Worm (Caenorhabditis elegans) whole organism, L4 larva: ENCODE results near the gene tpp-2.

ENCODE experiments used
- D1046.2 ChIP-seq: fragments of 200-800 bp; sonication (Bioruptor generic); IDR thresholded peaks from 2 replicates; pipeline ENCODE4 v1.3.6; 2022; ENCODE audit warnings: missing genetic modification characterization, missing compliant biosample characterization
- F26F4.8 ChIP-seq: fragments of 200-800 bp; sonication (Bioruptor generic); conservative IDR thresholded peaks from 2 replicates; pipeline ENCODE4 v1.3.6; 2022; ENCODE audit warnings: missing genetic modification characterization, missing compliant biosample characterization
- R02D3.7 ChIP-seq: fragments of 150-350 bp; sonication (generic microtip); optimal IDR thresholded peaks from 3 replicates; lab custom pipeline; 2014; ENCODE audit warnings: missing biosample characterization, missing genetic modification characterization
- T20F7.1 ChIP-seq: fragments of 200-800 bp; sonication (Bioruptor generic); optimal IDR thresholded peaks from 2 replicates; lab custom pipeline; 2018; ENCODE audit warnings: mild to moderate bottlenecking, missing genetic modification characterization, missing compliant biosample characterization
- ZK337.2 ChIP-seq: fragments of 200-800 bp; sonication (Bioruptor generic); IDR thresholded peaks from 2 replicates; pipeline ENCODE4 v1.3.6; 2022; ENCODE audit warnings: missing genetic modification reagents, missing genetic modification characterization, missing compliant biosample characterization
- ama-1 ChIP-seq: fragments of 150-350 bp; optimal IDR thresholded peaks from 2 replicates; lab custom pipeline; 2014; ENCODE audit warnings: inconsistent platforms, mixed read lengths
- attf-4 ChIP-seq: sonication (generic microtip); optimal IDR thresholded peaks from 3 replicates; lab custom pipeline; 2017; ENCODE audit warnings: missing biosample characterization, missing genetic modification characterization
- ceh-20 ChIP-seq: fragments of 200-800 bp; sonication (Bioruptor generic); IDR thresholded peaks from 2 replicates; pipeline ENCODE4 v1.3.6; 2022; ENCODE audit warnings: missing genetic modification reagents, missing genetic modification characterization, missing compliant biosample characterization
- ces-1 ChIP-seq: fragments of 150-350 bp; sonication (generic microtip); optimal IDR thresholded peaks from 4 replicates; lab custom pipeline; 2014; ENCODE audit warnings: missing biosample characterization, missing genetic modification reagents, missing genetic modification characterization
- ctbp-1 ChIP-seq: fragments of 200-800 bp; sonication (Bioruptor generic); IDR thresholded peaks from 2 replicates; pipeline ENCODE4 v1.3.6; 2022; ENCODE audit warnings: missing genetic modification reagents, missing genetic modification characterization, missing compliant biosample characterization
- daf-12 ChIP-seq: fragments of 150-350 bp; optimal IDR thresholded peaks from 2 replicates; lab custom pipeline; 2014; ENCODE audit warnings: missing biosample characterization, missing genetic modification reagents, missing genetic modification characterization
- daf-16 ChIP-seq, 3 experiments: sonication (generic microtip); optimal IDR thresholded peaks; 2 replicates each; lab custom pipeline; 2016 to 2017; ENCODE audit warnings: missing genetic modification characterization in 3 of 3, missing genetic modification reagents in 3 of 3, mild to moderate bottlenecking in 2 of 3, missing compliant biosample characterization in 2 of 3, missing biosample characterization in 1 of 3, moderate library complexity in 1 of 3
- daf-8 ChIP-seq: fragments of 200-800 bp; sonication (Bioruptor generic); IDR thresholded peaks from 2 replicates; pipeline ENCODE4 v1.3.6; 2022; ENCODE audit warnings: missing genetic modification characterization, missing compliant biosample characterization
- dmd-6 ChIP-seq: fragments of 200-800 bp; sonication (Bioruptor generic); IDR thresholded peaks from 2 replicates; pipeline ENCODE4 v1.3.6; 2022; ENCODE audit warnings: missing genetic modification reagents, missing genetic modification characterization, missing compliant biosample characterization
- dmd-8 ChIP-seq: fragments of 200-800 bp; sonication (Bioruptor generic); IDR thresholded peaks from 2 replicates; pipeline ENCODE4 v1.3.6; 2022; ENCODE audit warnings: missing genetic modification characterization, missing compliant biosample characterization
- dpl-1 ChIP-seq: fragments of 150-350 bp; optimal IDR thresholded peaks from 2 replicates; lab custom pipeline; 2014; ENCODE audit warnings: missing biosample characterization, missing genetic modification reagents, missing genetic modification characterization
- dve-1 ChIP-seq: sonication (generic microtip); optimal IDR thresholded peaks from 2 replicates; lab custom pipeline; 2017; ENCODE audit warnings: antibody characterized with exemption, mild to moderate bottlenecking, missing genetic modification characterization, missing compliant biosample characterization; ENCODE audit not compliant: insufficient read depth
- egl-43 ChIP-seq: fragments of 200-800 bp; sonication (Bioruptor generic); IDR thresholded peaks from 2 replicates; pipeline ENCODE4 v1.3.6; 2022; ENCODE audit warnings: missing genetic modification reagents, missing genetic modification characterization, missing compliant biosample characterization
- fos-1 ChIP-seq: fragments of 150-350 bp; optimal IDR thresholded peaks from 2 replicates; lab custom pipeline; 2014; ENCODE audit warnings: missing biosample characterization, missing genetic modification characterization
- gei-8 ChIP-seq: fragments of 200-800 bp; sonication (Bioruptor generic); optimal IDR thresholded peaks from 2 replicates; lab custom pipeline; 2018; ENCODE audit warnings: mild to moderate bottlenecking, missing genetic modification characterization, missing compliant biosample characterization
- jun-1 ChIP-seq: fragments of 150-350 bp; optimal IDR thresholded peaks from 2 replicates; lab custom pipeline; 2014; ENCODE audit warnings: missing biosample characterization, missing genetic modification reagents, missing genetic modification characterization
- lim-7 ChIP-seq: fragments of 200-800 bp; sonication (Bioruptor generic); IDR thresholded peaks from 2 replicates; pipeline ENCODE4 v1.3.6; 2022; ENCODE audit warnings: missing genetic modification characterization, missing compliant biosample characterization
- lin-1 ChIP-seq: fragments of 200-800 bp; sonication (Bioruptor generic); IDR thresholded peaks from 2 replicates; pipeline ENCODE4 v1.3.6; 2022; ENCODE audit warnings: missing genetic modification reagents, missing genetic modification characterization, missing compliant biosample characterization
- lin-15B ChIP-seq: fragments of 150-350 bp; sonication (generic microtip); optimal IDR thresholded peaks from 3 replicates; lab custom pipeline; 2014; ENCODE audit warnings: missing biosample characterization, missing genetic modification characterization
- madf-5 ChIP-seq, 2 experiments: fragments of 200-800 bp; sonication (Bioruptor generic); IDR thresholded peaks; 2 replicates each; pipeline ENCODE4 v1.3.6; 2022; ENCODE audit warnings: missing compliant biosample characterization in 2 of 2, missing genetic modification characterization in 2 of 2
- madf-9 ChIP-seq: fragments of 200-800 bp; sonication (Bioruptor generic); conservative IDR thresholded peaks from 2 replicates; pipeline ENCODE4 v1.3.6; 2022; ENCODE audit warnings: missing genetic modification reagents, missing genetic modification characterization, missing compliant biosample characterization
- mep-1 ChIP-seq: fragments of 150-350 bp; sonication (generic microtip); optimal IDR thresholded peaks from 3 replicates; lab custom pipeline; 2014; ENCODE audit warnings: missing biosample characterization, missing genetic modification characterization
- mes-2 ChIP-seq: sonication (generic microtip); optimal IDR thresholded peaks from 2 replicates; lab custom pipeline; 2016; ENCODE audit warnings: missing genotype, mild to moderate bottlenecking, missing genetic modification characterization, missing compliant biosample characterization; ENCODE audit not compliant: poor library complexity, severe bottlenecking
- mxl-3 ChIP-seq: fragments of 200-800 bp; sonication (Bioruptor generic); optimal IDR thresholded peaks from 2 replicates; lab custom pipeline; 2018; ENCODE audit warnings: mild to moderate bottlenecking, missing genetic modification characterization, missing compliant biosample characterization
- nhr-237 ChIP-seq: sonication (generic microtip); optimal IDR thresholded peaks from 2 replicates; lab custom pipeline; 2017; ENCODE audit warnings: missing biosample characterization, missing genetic modification characterization
- nhr-25 ChIP-seq: sonication (generic microtip); optimal IDR thresholded peaks from 2 replicates; lab custom pipeline; 2017; ENCODE audit warnings: missing genetic modification characterization, mild to moderate bottlenecking, missing compliant biosample characterization, antibody characterized with exemption, moderate library complexity, borderline replicate concordance; ENCODE audit not compliant: insufficient read depth
- nhr-28 ChIP-seq: fragments of 150-350 bp; optimal IDR thresholded peaks from 2 replicates; lab custom pipeline; 2014; ENCODE audit warnings: missing biosample characterization, missing genetic modification characterization
- nhr-41 ChIP-seq: fragments of 200-800 bp; sonication (Bioruptor generic); IDR thresholded peaks from 2 replicates; pipeline ENCODE4 v1.3.6; 2022; ENCODE audit warnings: missing genetic modification reagents, missing genetic modification characterization, missing compliant biosample characterization
- nhr-42 ChIP-seq: fragments of 200-800 bp; sonication (Bioruptor generic); IDR thresholded peaks from 2 replicates; pipeline ENCODE4 v1.3.6; 2022; ENCODE audit warnings: missing genetic modification characterization, missing compliant biosample characterization
- saeg-2 ChIP-seq: fragments of 200-800 bp; sonication (Bioruptor generic); IDR thresholded peaks from 2 replicates; pipeline ENCODE4 v1.3.6; 2022; ENCODE audit warnings: missing genetic modification reagents, missing genetic modification characterization, missing compliant biosample characterization
- snpc-1.2 ChIP-seq: fragments of 200-800 bp; sonication (Bioruptor generic); IDR thresholded peaks from 2 replicates; pipeline ENCODE4 v1.3.6; 2022; ENCODE audit warnings: missing genetic modification reagents, missing genetic modification characterization, missing compliant biosample characterization
- spr-1 ChIP-seq: sonication (generic microtip); optimal IDR thresholded peaks from 2 replicates; lab custom pipeline; 2016; ENCODE audit warnings: mild to moderate bottlenecking, missing genetic modification characterization, missing compliant biosample characterization
- spr-3 ChIP-seq: fragments of 200-800 bp; sonication (Bioruptor generic); optimal IDR thresholded peaks from 2 replicates; lab custom pipeline; 2018; ENCODE audit warnings: mild to moderate bottlenecking, missing genetic modification characterization, missing compliant biosample characterization
- tag-97 ChIP-seq: fragments of 200-800 bp; sonication (Bioruptor generic); IDR thresholded peaks from 2 replicates; pipeline ENCODE4 v1.3.6; 2022; ENCODE audit warnings: missing genetic modification characterization, missing compliant biosample characterization
- tra-1 ChIP-seq: fragments of 200-800 bp; sonication (Bioruptor generic); IDR thresholded peaks from 2 replicates; pipeline ENCODE4 v1.3.6; 2022; ENCODE audit warnings: missing genetic modification reagents, missing genetic modification characterization, missing compliant biosample characterization
- unc-39 ChIP-seq: sonication (generic microtip); optimal IDR thresholded peaks from 2 replicates; lab custom pipeline; 2017; ENCODE audit warnings: missing biosample characterization, missing genetic modification characterization
- zag-1 ChIP-seq: fragments of 150-350 bp; optimal IDR thresholded peaks from 2 replicates; lab custom pipeline; 2014; ENCODE audit warnings: missing biosample characterization, missing genetic modification characterization
- zfp-2 ChIP-seq: sonication (generic microtip); optimal IDR thresholded peaks from 2 replicates; lab custom pipeline; 2016; ENCODE audit warnings: mild to moderate bottlenecking, missing genetic modification characterization, missing compliant biosample characterization
- zip-11 ChIP-seq: fragments of 200-800 bp; sonication (Bioruptor generic); IDR thresholded peaks from 2 replicates; pipeline ENCODE4 v1.3.6; 2022; ENCODE audit warnings: missing genetic modification characterization, missing compliant biosample characterization
- ztf-11 ChIP-seq: fragments of 150-350 bp; optimal IDR thresholded peaks from 2 replicates; lab custom pipeline; 2014; ENCODE audit warnings: missing biosample characterization, missing genetic modification characterization
- ztf-7 ChIP-seq: fragments of 150-350 bp; optimal IDR thresholded peaks from 2 replicates; lab custom pipeline; 2014; ENCODE audit warnings: missing biosample characterization, missing genetic modification characterization

tpp-2 gene

ce11 chrII:6122641-6123424 is 25.4 kb upstream of the tpp-2 start (continued):
- no peak for TF ChIP-seq tra-1 (GFP tag; lab: Robert Waterston, UW)
- TF ChIP-seq fos-1 (tag; lab: Kevin White, UChicago), result no peak
- TF ChIP-seq dpl-1 (GFP tag; lab: Kevin White, UChicago), result peak; percentile 13
- no peak for TF ChIP-seq jun-1 (tag; lab: Kevin White, UChicago)
- no peak for TF ChIP-seq F26F4.8 (GFP tag; lab: Robert Waterston, UW)
- no peak for TF ChIP-seq snpc-1.2 (GFP tag; lab: Robert Waterston, UW)
- no peak for TF ChIP-seq ces-1 (GFP tag; lab: Kevin White, UChicago)
- no peak for TF ChIP-seq nhr-237 (tag; lab: Kevin White, UChicago)
- TF ChIP-seq ama-1 (lab: Kevin White, UChicago), result no peak
- TF ChIP-seq T20F7.1, result no peak
- TF ChIP-seq ctbp-1 (GFP tag; lab: Robert Waterston, UW), result no peak
- no peak for TF ChIP-seq spr-1 (tag; lab: Kevin White, UChicago)
- no peak for TF ChIP-seq ZK337.2 (GFP tag; lab: Robert Waterston, UW)
- TF ChIP-seq egl-43 (GFP tag; lab: Robert Waterston, UW), result no peak
- no peak for TF ChIP-seq ceh-20 (GFP tag; lab: Robert Waterston, UW)
- no peak for TF ChIP-seq zip-11 (GFP tag; lab: Robert Waterston, UW)
- TF ChIP-seq unc-39 (tag; lab: Kevin White, UChicago), result no peak
- TF ChIP-seq nhr-42, result no peak
- TF ChIP-seq daf-8 (GFP tag; lab: Robert Waterston, UW), result no peak
- no peak for TF ChIP-seq daf-12 (tag; lab: Kevin White, UChicago)
- no peak for TF ChIP-seq mep-1
- no peak for TF ChIP-seq ztf-11
- TF ChIP-seq madf-5 (GFP tag; IDR thresholded peaks at IDR 0.05; lab: Robert Waterston, UW), result no peak
- no peak for TF ChIP-seq attf-4 (tag; lab: Kevin White, UChicago)

DNA sequence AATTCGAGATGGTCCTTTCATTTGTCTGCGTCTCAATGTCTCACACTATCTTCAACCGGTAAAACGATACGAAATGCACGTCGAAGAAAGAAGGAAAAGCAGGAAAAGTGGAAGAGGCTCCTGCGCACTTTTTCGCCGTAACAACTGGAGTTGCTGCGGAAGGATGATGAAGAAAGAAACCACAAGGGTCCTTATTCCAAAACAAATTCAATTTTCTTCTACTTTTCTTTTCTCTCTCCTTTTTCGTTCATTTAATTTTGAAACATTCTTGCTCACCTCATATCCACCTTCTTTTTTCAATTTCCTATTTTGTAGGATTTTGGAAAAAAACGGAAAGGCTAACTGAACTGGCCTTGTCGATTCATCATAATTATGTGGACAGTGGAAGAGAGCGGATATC is 23.2 kb upstream of the tpp-2 start:
- TF ChIP-seq nhr-28 (tag; lab: Kevin White, UChicago) (no peak), ctbp-1 (GFP tag; lab: Robert Waterston, UW) (no peak), zag-1 (tag; lab: Kevin White, UChicago) (no peak), ceh-20 (GFP tag; lab: Robert Waterston, UW) (no peak), spr-3 (GFP tag; lab: Kevin White, UChicago) (no peak), R02D3.7 (tag; lab: Kevin White, UChicago) (no peak), nhr-25 (tag; lab: Kevin White, UChicago) (no peak), tag-97 (GFP tag; lab: Robert Waterston, UW) (no peak), nhr-41 (no peak), dmd-8 (GFP tag; lab: Robert Waterston, UW) (no peak), daf-12 (tag; lab: Kevin White, UChicago) (no peak), dve-1 (tag; lab: Kevin White, UChicago) (no peak), ztf-7 (tag; lab: Kevin White, UChicago) (no peak), madf-9 (GFP tag; lab: Robert Waterston, UW) (no peak)

DNA sequence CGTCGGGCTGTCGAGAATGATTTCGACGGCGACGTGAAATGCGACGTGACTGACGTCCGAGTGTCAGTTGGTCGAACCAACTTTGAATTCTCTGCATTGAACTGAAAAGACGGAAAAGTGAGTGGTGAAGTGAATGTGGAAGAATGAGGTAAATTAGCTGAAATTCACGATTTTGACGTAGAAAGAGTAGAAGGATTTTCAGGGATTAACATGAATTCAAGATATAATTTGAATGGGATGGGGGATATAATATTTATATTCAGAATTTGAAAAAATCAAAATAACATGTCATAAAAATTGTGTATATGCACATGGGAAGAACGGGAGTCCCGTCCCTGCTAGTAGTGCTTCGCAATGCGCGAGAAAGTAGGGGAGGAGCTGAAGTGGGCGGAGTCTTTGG is 20.8 kb upstream of the tpp-2 start, which contains the start of gene C29H12.6:
TSS of gene C29H12.6 (minus strand) at position 101 of the 400 bp plus-strand sequence.
- TF ChIP-seq nhr-41 (no peak), ztf-11 (no peak), mes-2 (tag; lab: Kevin White, UChicago) (no peak), R02D3.7 (tag; lab: Kevin White, UChicago) (no peak), daf-16 (GFP tag; optimal IDR thresholded peaks at IDR 0.05; lab: Kevin White, UChicago) (no peak), daf-16 (tag; optimal IDR thresholded peaks at IDR 0.05; lab: Kevin White, UChicago) (no peak), gei-8 (GFP tag; lab: Kevin White, UChicago) (no peak), lin-1 (GFP tag; lab: Robert Waterston, UW) (no peak), egl-43 (GFP tag; lab: Robert Waterston, UW) (no peak), dmd-8 (GFP tag; lab: Robert Waterston, UW) (no peak), zfp-2 (no peak), lim-7 (no peak), mxl-3 (GFP tag; lab: Kevin White, UChicago) (no peak), madf-5 (GFP tag; IDR thresholded peaks at IDR 0.05; lab: Robert Waterston, UW) (no peak), D1046.2 (GFP tag; lab: Robert Waterston, UW) (no peak), saeg-2 (GFP tag; lab: Robert Waterston, UW) (no peak), dmd-6 (GFP tag; lab: Robert Waterston, UW) (no peak), nhr-28 (tag; lab: Kevin White, UChicago) (no peak), lin-15B (tag; lab: Kevin White, UChicago) (no peak), dve-1 (tag; lab: Kevin White, UChicago) (no peak)
